Fruit fly (Drosophila melanogaster) whole organism, embryonic: Measurements from ENCODE around the gene CG4278.

Source experiments
- Atf3 ChIP-seq: fragments of 200-800 bp; sonication (Bioruptor generic); optimal IDR thresholded peaks from 3 replicates; lab custom pipeline; 2016; ENCODE audit warnings: missing biosample characterization, missing genetic modification characterization
- Blimp-1 ChIP-seq: fragments of 200-800 bp; sonication (Bioruptor generic); optimal IDR thresholded peaks from 3 replicates; lab custom pipeline; 2018; ENCODE audit warnings: missing biosample characterization, missing genetic modification characterization, mild to moderate bottlenecking, moderate library complexity, missing genetic modification reagents
- CG10565 ChIP-seq: fragments of 200-800 bp; sonication (Bioruptor generic); optimal IDR thresholded peaks from 3 replicates; lab custom pipeline; 2016; ENCODE audit warnings: missing biosample characterization, mild to moderate bottlenecking, missing genetic modification characterization
- CG11085 ChIP-seq: fragments of 200-800 bp; sonication (Bioruptor generic); IDR thresholded peaks from 2 replicates; pipeline ENCODE4 v1.3.6; 2022; ENCODE audit warnings: missing biosample characterization, missing genetic modification characterization
- CG11093 ChIP-seq: fragments of 200-800 bp; sonication (Bioruptor generic); IDR thresholded peaks from 3 replicates; pipeline ENCODE4 v1.3.6; 2022; ENCODE audit warnings: missing biosample characterization, missing genetic modification characterization
- CG11247 ChIP-seq: fragments of 200-800 bp; sonication (Bioruptor generic); IDR thresholded peaks from 2 replicates; pipeline ENCODE4 v1.3.6; 2022; ENCODE audit warnings: missing biosample characterization, missing genetic modification characterization
- CG11695 ChIP-seq: fragments of 200-800 bp; sonication (Bioruptor generic); IDR thresholded peaks from 3 replicates; pipeline ENCODE4 v1.3.6; 2022; ENCODE audit warnings: missing biosample characterization, missing genetic modification characterization
- CG17359 ChIP-seq: fragments of 200-800 bp; sonication (Bioruptor generic); optimal IDR thresholded peaks from 3 replicates; lab custom pipeline; 2018; ENCODE audit warnings: missing biosample characterization, mild to moderate bottlenecking, missing genetic modification characterization, moderate library complexity
- CG17385 ChIP-seq: fragments of 200-800 bp; sonication (Bioruptor generic); optimal IDR thresholded peaks from 3 replicates; lab custom pipeline; 2018; ENCODE audit warnings: missing biosample characterization, mild to moderate bottlenecking, missing genetic modification characterization
- CG18476 ChIP-seq: fragments of 200-800 bp; sonication (Bioruptor generic); optimal IDR thresholded peaks from 2 replicates; lab custom pipeline; 2016; ENCODE audit warnings: missing biosample characterization, mild to moderate bottlenecking, missing genetic modification characterization
- CG2678 ChIP-seq: fragments of 200-800 bp; sonication (Bioruptor generic); optimal IDR thresholded peaks from 3 replicates; lab custom pipeline; 2019; ENCODE audit warnings: missing biosample characterization, mild to moderate bottlenecking, missing genetic modification characterization, moderate library complexity
- CG31441 ChIP-seq: fragments of 200-800 bp; sonication (Bioruptor generic); IDR thresholded peaks from 2 replicates; pipeline ENCODE4 v1.3.6; 2022; ENCODE audit warnings: missing biosample characterization, missing genetic modification characterization
- CG34224 ChIP-seq: fragments of 200-800 bp; sonication (Bioruptor generic); IDR thresholded peaks from 3 replicates; pipeline ENCODE4 v1.3.6; 2022; ENCODE audit warnings: missing biosample characterization, missing genetic modification characterization; ENCODE audit not compliant: partially characterized antibody
- CG6765 ChIP-seq: fragments of 200-800 bp; sonication (Bioruptor generic); optimal IDR thresholded peaks from 3 replicates; lab custom pipeline; 2017; ENCODE audit warnings: missing biosample characterization, mild to moderate bottlenecking, missing genetic modification characterization
- CG6813 ChIP-seq: fragments of 200-800 bp; sonication (Bioruptor generic); optimal IDR thresholded peaks from 2 replicates; lab custom pipeline; 2017; ENCODE audit warnings: missing biosample characterization, missing genetic modification characterization, mild to moderate bottlenecking, moderate library complexity, missing genetic modification reagents
- CG7786 ChIP-seq: fragments of 200-800 bp; sonication (Bioruptor generic); optimal IDR thresholded peaks from 2 replicates; lab custom pipeline; 2016; ENCODE audit warnings: missing biosample characterization, missing genetic modification characterization
- CG8290 ChIP-seq, 3 experiments: fragments of 200-800 bp; sonication (Bioruptor generic); optimal IDR thresholded peaks; 2 replicates each; lab custom pipeline; 2016 to 2019; ENCODE audit warnings: missing biosample characterization in 3 of 3, missing genetic modification characterization in 3 of 3, mild to moderate bottlenecking in 2 of 3, moderate library complexity in 1 of 3
- CG9797 ChIP-seq: fragments of 200-800 bp; sonication (Bioruptor generic); optimal IDR thresholded peaks from 3 replicates; lab custom pipeline; 2018; ENCODE audit warnings: missing biosample characterization, mild to moderate bottlenecking, missing genetic modification characterization
- CkIIα-i1 ChIP-seq: fragments of 200-800 bp; sonication (Bioruptor generic); IDR thresholded peaks from 2 replicates; pipeline ENCODE4 v1.3.6; 2022; ENCODE audit warnings: missing biosample characterization, missing genetic modification characterization
- D19A ChIP-seq: fragments of 200-800 bp; optimal IDR thresholded peaks from 3 replicates; lab custom pipeline; 2019; ENCODE audit warnings: missing biosample characterization, mild to moderate bottlenecking, missing genetic modification characterization, moderate library complexity
- GATAe ChIP-seq: fragments of 200-800 bp; sonication (Bioruptor generic); conservative IDR thresholded peaks from 2 replicates; pipeline ENCODE4 v1.3.6; 2022; ENCODE audit warnings: missing biosample characterization, missing genetic modification characterization
- HmgD ChIP-seq: fragments of 200-800 bp; sonication (Bioruptor generic); optimal IDR thresholded peaks from 3 replicates; lab custom pipeline; 2016; ENCODE audit warnings: missing biosample characterization, missing genetic modification characterization
- NC2β ChIP-seq: fragments of 200-800 bp; sonication (Bioruptor generic); optimal IDR thresholded peaks from 2 replicates; lab custom pipeline; 2016; ENCODE audit warnings: missing biosample characterization, missing genetic modification characterization
- Oli ChIP-seq: fragments of 200-800 bp; sonication (Bioruptor generic); optimal IDR thresholded peaks from 2 replicates; lab custom pipeline; 2018; ENCODE audit warnings: missing biosample characterization, mild to moderate bottlenecking, missing genetic modification characterization, moderate library complexity
- Poxn ChIP-seq: fragments of 200-800 bp; sonication (Bioruptor generic); IDR thresholded peaks from 2 replicates; pipeline ENCODE4 v1.3.6; 2022; ENCODE audit warnings: missing biosample characterization, missing genetic modification characterization
- Stat92E ChIP-seq, 3 experiments: fragments of >200 bp in 2 of 3; fragments of 200-800 bp in 1 of 3; sonication (Bioruptor generic) in 1 of 3; optimal IDR thresholded peaks; 2 replicates each; lab custom pipeline; 2017 to 2019; ENCODE audit warnings: missing biosample characterization in 3 of 3, missing genetic modification characterization in 3 of 3, mild to moderate bottlenecking in 1 of 3, moderate library complexity in 1 of 3
- Tbp ChIP-seq: fragments of >200 bp; optimal IDR thresholded peaks from 2 replicates; lab custom pipeline; 2018; ENCODE audit warnings: missing biosample characterization, missing genetic modification characterization
- bab2 ChIP-seq: fragments of 200-800 bp; sonication (Bioruptor generic); optimal IDR thresholded peaks from 2 replicates; lab custom pipeline; 2016; ENCODE audit warnings: missing biosample characterization, missing genetic modification characterization
- cas ChIP-seq: fragments of 200-800 bp; sonication (Bioruptor generic); IDR thresholded peaks from 2 replicates; pipeline ENCODE4 v1.3.6; 2022; ENCODE audit warnings: missing biosample characterization, missing genetic modification characterization
- croc ChIP-seq: fragments of 200-800 bp; sonication (Bioruptor generic); conservative IDR thresholded peaks from 3 replicates; pipeline ENCODE4 v1.3.6; 2022; ENCODE audit warnings: missing biosample characterization, missing genetic modification characterization
- esg ChIP-seq: fragments of 200-800 bp; sonication (Bioruptor generic); conservative IDR thresholded peaks from 2 replicates; pipeline ENCODE4 v1.3.6; 2022; ENCODE audit warnings: missing biosample characterization, missing genetic modification characterization
- gem ChIP-seq: fragments of 200-800 bp; sonication (Bioruptor generic); optimal IDR thresholded peaks from 2 replicates; lab custom pipeline; 2019; ENCODE audit warnings: missing biosample characterization, mild to moderate bottlenecking, missing genetic modification characterization, moderate library complexity
- grau ChIP-seq: fragments of 200-800 bp; optimal IDR thresholded peaks from 3 replicates; lab custom pipeline; 2019; ENCODE audit warnings: missing biosample characterization, mild to moderate bottlenecking, missing genetic modification characterization, moderate library complexity
- jing ChIP-seq: fragments of 200-800 bp; sonication (Bioruptor generic); optimal IDR thresholded peaks from 2 replicates; lab custom pipeline; 2018; ENCODE audit warnings: missing biosample characterization, mild to moderate bottlenecking, missing genetic modification characterization
- kay ChIP-seq: fragments of 200-800 bp; sonication (Bioruptor generic); optimal IDR thresholded peaks from 2 replicates; lab custom pipeline; 2016; ENCODE audit warnings: missing biosample characterization, missing genetic modification characterization
- mirr ChIP-seq: fragments of 200-800 bp; sonication (Bioruptor generic); optimal IDR thresholded peaks from 3 replicates; lab custom pipeline; 2018; ENCODE audit warnings: missing biosample characterization, mild to moderate bottlenecking, missing genetic modification characterization
- nau ChIP-seq: fragments of 200-800 bp; sonication (Bioruptor generic); optimal IDR thresholded peaks from 3 replicates; lab custom pipeline; 2017; ENCODE audit warnings: missing biosample characterization, mild to moderate bottlenecking, missing genetic modification characterization, missing genetic modification reagents
- otp ChIP-seq: fragments of 200-800 bp; sonication (Bioruptor generic); IDR thresholded peaks from 3 replicates; pipeline ENCODE4, ENCODE4 v1.3.6; 2022; ENCODE audit warnings: missing biosample characterization, missing genetic modification characterization
- pnt ChIP-seq: fragments of 200-800 bp; sonication (Bioruptor generic); optimal IDR thresholded peaks from 3 replicates; lab custom pipeline; 2016; ENCODE audit warnings: missing biosample characterization, missing genetic modification characterization
- pros ChIP-seq: fragments of 200-800 bp; sonication (Bioruptor generic); optimal IDR thresholded peaks from 3 replicates; lab custom pipeline; 2019; ENCODE audit warnings: missing biosample characterization, mild to moderate bottlenecking, missing genetic modification characterization, moderate library complexity
- row ChIP-seq: fragments of 200-800 bp; sonication (Bioruptor generic); IDR thresholded peaks from 3 replicates; pipeline ENCODE4 v1.3.6; 2022; ENCODE audit warnings: missing biosample characterization, missing genetic modification characterization
- run ChIP-seq: fragments of 200-800 bp; sonication (Bioruptor generic); optimal IDR thresholded peaks from 3 replicates; lab custom pipeline; 2018; ENCODE audit warnings: missing biosample characterization, mild to moderate bottlenecking, missing genetic modification characterization
- schlank ChIP-seq: fragments of 200-800 bp; sonication (Bioruptor generic); optimal IDR thresholded peaks from 2 replicates; lab custom pipeline; 2018; ENCODE audit warnings: missing biosample characterization, mild to moderate bottlenecking, missing genetic modification characterization
- sens-2 ChIP-seq: fragments of 200-800 bp; sonication (Bioruptor generic); IDR thresholded peaks from 2 replicates; pipeline ENCODE4 v1.3.6; 2022; ENCODE audit warnings: missing biosample characterization, missing genetic modification characterization
- sim ChIP-seq: fragments of 200-800 bp; sonication (Bioruptor generic); IDR thresholded peaks from 2 replicates; pipeline ENCODE4 v1.3.6; 2022; ENCODE audit warnings: missing biosample characterization, missing genetic modification characterization
- stc ChIP-seq: fragments of 200-800 bp; sonication (Bioruptor generic); IDR thresholded peaks from 2 replicates; pipeline ENCODE4 v1.3.6; 2022; ENCODE audit warnings: missing biosample characterization, missing genetic modification characterization
- sug ChIP-seq: fragments of 200-800 bp; optimal IDR thresholded peaks from 2 replicates; lab custom pipeline; 2019; ENCODE audit warnings: missing biosample characterization, mild to moderate bottlenecking, missing genetic modification characterization, moderate library complexity
- tgo ChIP-seq: fragments of 200-800 bp; sonication (Bioruptor generic); IDR thresholded peaks from 3 replicates; pipeline ENCODE4 v1.3.6; 2022; ENCODE audit warnings: missing biosample characterization, missing genetic modification characterization
- tna ChIP-seq: fragments of 200-800 bp; sonication (Bioruptor generic); IDR thresholded peaks from 2 replicates; pipeline ENCODE4 v1.3.6; 2022; ENCODE audit warnings: missing biosample characterization, missing genetic modification characterization; ENCODE audit not compliant: partially characterized antibody
- tup ChIP-seq: fragments of 200-800 bp; sonication (Bioruptor generic); optimal IDR thresholded peaks from 2 replicates; lab custom pipeline; 2016; ENCODE audit warnings: missing biosample characterization, mild to moderate bottlenecking, missing genetic modification characterization, moderate library complexity

The CG4278 gene

DNA sequence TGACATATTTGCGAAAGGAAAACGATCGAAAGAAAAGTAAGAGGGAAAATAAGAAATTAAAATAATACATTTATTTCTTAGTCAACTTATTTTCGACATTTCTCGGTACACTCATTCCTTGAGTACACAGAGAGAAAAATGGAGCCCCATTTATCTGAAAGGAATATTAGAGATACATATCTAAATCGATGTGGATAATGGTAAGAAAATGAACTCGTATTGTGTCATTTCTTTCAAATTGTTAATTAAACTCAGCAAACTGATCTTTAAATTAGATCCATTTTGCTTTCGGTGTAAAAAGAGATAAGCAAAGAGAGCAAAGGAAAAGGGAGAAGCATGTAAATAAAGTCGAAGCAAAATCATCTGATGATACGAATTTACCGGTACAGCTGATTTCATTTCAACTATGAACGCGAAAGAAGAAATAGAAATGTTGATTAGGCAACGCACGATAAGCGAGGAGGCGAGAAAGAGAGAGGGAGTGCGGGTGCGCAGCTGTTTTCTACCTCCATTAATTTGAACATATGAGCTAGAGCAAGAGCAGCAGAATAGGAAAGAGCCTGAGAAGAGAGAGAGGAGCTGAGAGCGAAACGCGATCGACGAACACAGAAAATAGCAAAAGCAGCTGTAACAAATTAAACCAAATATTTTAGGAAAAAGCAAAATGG lies 41.0 kb upstream of the CG4278 start (continued):
- TF ChIP-seq HmgD, result peak; percentile 78
- no peak for TF ChIP-seq CG11695
- peak; percentile 87 for TF ChIP-seq pnt (GFP tag; lab: Kevin White, UChicago)
- peak; percentile 85 for TF ChIP-seq NC2β (GFP tag; lab: Kevin White, UChicago)
- TF ChIP-seq CG34224 (GFP tag; lab: Robert Waterston, UW), result no peak
- peak; percentile 80 for TF ChIP-seq CG11093
- no peak for TF ChIP-seq row
- no peak for TF ChIP-seq stc
- TF ChIP-seq CkIIα-i1 (GFP tag; lab: Robert Waterston, UW), result no peak
- TF ChIP-seq D19A (tag; lab: Kevin White, UChicago), result peak; percentile 79
- TF ChIP-seq sug (tag; lab: Kevin White, UChicago), result peak; percentile 56
- no peak for TF ChIP-seq Tbp (GFP tag; lab: Kevin White, UChicago)
- TF ChIP-seq CG9797 (GFP tag; lab: Kevin White, UChicago), result no peak
- no peak for TF ChIP-seq cas (GFP tag; lab: Robert Waterston, UW)
- TF ChIP-seq Poxn (GFP tag; lab: Robert Waterston, UW), result no peak
- no peak for TF ChIP-seq otp (GFP tag; lab: Robert Waterston, UW)
- no peak for TF ChIP-seq CG31441
- peak; percentile 84 for TF ChIP-seq CG18476 (GFP tag; lab: Kevin White, UChicago)
- peak; percentile 48 for TF ChIP-seq mirr (GFP tag; lab: Kevin White, UChicago)
- peak; percentile 86 for TF ChIP-seq jing (GFP tag; lab: Kevin White, UChicago)
- TF ChIP-seq kay (GFP tag; lab: Kevin White, UChicago), result peak; percentile 83
- peak; percentile 59 for TF ChIP-seq run (tag; lab: Kevin White, UChicago)
- no peak for TF ChIP-seq CG11247 (GFP tag; lab: Robert Waterston, UW)
- TF ChIP-seq CG17385, result peak; percentile 79
- no peak for TF ChIP-seq CG10565
- no peak for TF ChIP-seq tgo (GFP tag; lab: Robert Waterston, UW)
- peak; percentile 85 for TF ChIP-seq bab2 (GFP tag; lab: Kevin White, UChicago)
- no peak for TF ChIP-seq sim (GFP tag; lab: Robert Waterston, UW)
- TF ChIP-seq CG17359 (tag; lab: Kevin White, UChicago), result peak; percentile 94
- no peak for TF ChIP-seq tna (GFP tag; lab: Robert Waterston, UW)
- peak; percentile 32 for TF ChIP-seq CG8290 (GFP tag; optimal IDR thresholded peaks at IDR 0.05; lab: Kevin White, UChicago)
- peak in 1 of 2 experiments; percentile 93 for TF ChIP-seq CG8290 (tag; optimal IDR thresholded peaks at IDR 0.05; lab: Kevin White, UChicago)
- TF ChIP-seq nau, result no peak
- TF ChIP-seq esg, result no peak
- no peak for TF ChIP-seq sens-2 (GFP tag; lab: Robert Waterston, UW)
- peak; percentile 74 for TF ChIP-seq Atf3
- TF ChIP-seq CG6813 (GFP tag; lab: Kevin White, UChicago), result peak; percentile 80
- peak; percentile 80 for TF ChIP-seq schlank (tag; lab: Kevin White, UChicago)
- TF ChIP-seq croc (GFP tag; lab: Robert Waterston, UW), result peak; percentile 82
- peak; percentile 51 for TF ChIP-seq tup (GFP tag; lab: Kevin White, UChicago)
- TF ChIP-seq CG7786 (GFP tag; lab: Kevin White, UChicago), result peak; percentile 93
- peak; percentile 95 for TF ChIP-seq gem (tag; lab: Kevin White, UChicago)
- TF ChIP-seq grau (tag; lab: Kevin White, UChicago), result peak; percentile 90
- TF ChIP-seq CG11085 (GFP tag; lab: Robert Waterston, UW), result no peak
- peak; percentile 88 for TF ChIP-seq Blimp-1
- TF ChIP-seq Stat92E (GFP tag; optimal IDR thresholded peaks at IDR 0.05; lab: Kevin White, UChicago), result no peak
- peak; percentile 91 for TF ChIP-seq Oli (tag; lab: Kevin White, UChicago)
- peak; percentile 92 for TF ChIP-seq CG2678
- TF ChIP-seq GATAe (GFP tag; lab: Robert Waterston, UW), result no peak
- peak; percentile 15 for TF ChIP-seq CG6765 (GFP tag; lab: Kevin White, UChicago)
- TF ChIP-seq pros (GFP tag; lab: Kevin White, UChicago), result no peak
